Fruit fly (Drosophila melanogaster) whole organism, prepupa: ENCODE measurements around the gene Pep.

Source experiments
- CG10631 ChIP-seq: fragments of 200-800 bp; sonication (Bioruptor generic); optimal IDR thresholded peaks from 2 replicates; lab custom pipeline; 2016; ENCODE audit warnings: missing biosample characterization, missing genetic modification characterization
- CG11294 ChIP-seq: fragments of 200-800 bp; sonication (Bioruptor generic); IDR thresholded peaks from 2 replicates; pipeline ENCODE4 v1.3.6; 2022; ENCODE audit warnings: missing biosample characterization, missing genetic modification characterization
- CG11762 ChIP-seq: fragments of 200-800 bp; sonication (Bioruptor generic); optimal IDR thresholded peaks from 3 replicates; lab custom pipeline; 2016; ENCODE audit warnings: missing biosample characterization, missing genetic modification characterization; ENCODE audit not compliant: insufficient read depth
- CG15336 ChIP-seq: fragments of 200-800 bp; sonication (Bioruptor generic); IDR thresholded peaks from 2 replicates; pipeline ENCODE4 v1.3.6; 2022; ENCODE audit warnings: missing biosample characterization, missing genetic modification characterization
- CG16779 ChIP-seq: fragments of 200-800 bp; sonication (Bioruptor generic); optimal IDR thresholded peaks from 3 replicates; lab custom pipeline; 2017; ENCODE audit warnings: missing biosample characterization, mild to moderate bottlenecking, missing genetic modification characterization
- CG34406 ChIP-seq: fragments of 200-800 bp; sonication (Bioruptor generic); optimal IDR thresholded peaks from 3 replicates; lab custom pipeline; 2016; ENCODE audit warnings: missing biosample characterization, missing genetic modification characterization
- CG6163 ChIP-seq: fragments of 200-800 bp; sonication (Bioruptor generic); IDR thresholded peaks from 3 replicates; pipeline ENCODE4 v1.3.6; 2022; ENCODE audit warnings: missing biosample characterization, missing genetic modification characterization
- CG6276 ChIP-seq: fragments of 200-800 bp; sonication (Bioruptor generic); optimal IDR thresholded peaks from 2 replicates; lab custom pipeline; 2017; ENCODE audit warnings: missing biosample characterization, mild to moderate bottlenecking, missing genetic modification characterization
- CG6792 ChIP-seq: fragments of 200-800 bp; sonication (Bioruptor generic); optimal IDR thresholded peaks from 3 replicates; lab custom pipeline; 2016; ENCODE audit warnings: missing biosample characterization, missing genetic modification characterization
- CG6854 ChIP-seq: fragments of 200-800 bp; sonication (Bioruptor generic); optimal IDR thresholded peaks from 2 replicates; lab custom pipeline; 2017; ENCODE audit warnings: missing biosample characterization, mild to moderate bottlenecking, missing genetic modification characterization
- CG8319 ChIP-seq: fragments of 200-800 bp; sonication (Bioruptor generic); optimal IDR thresholded peaks from 3 replicates; lab custom pipeline; 2016; ENCODE audit warnings: missing biosample characterization, missing genetic modification characterization
- CG8632 ChIP-seq: fragments of 200-800 bp; sonication (Bioruptor generic); optimal IDR thresholded peaks from 3 replicates; lab custom pipeline; 2016; ENCODE audit warnings: missing biosample characterization, missing genetic modification characterization
- Eip75B ChIP-seq: fragments of 200-800 bp; sonication (Bioruptor generic); optimal IDR thresholded peaks from 3 replicates; lab custom pipeline; 2016; ENCODE audit warnings: missing biosample characterization, missing genetic modification characterization
- Eip78C ChIP-seq: fragments of 200-800 bp; sonication (Bioruptor generic); peaks from one replicate; lab custom pipeline; 2016; ENCODE audit warnings: missing biosample characterization, missing genetic modification characterization
- Eip93F ChIP-seq: fragments of 200-800 bp; sonication (Bioruptor generic); optimal IDR thresholded peaks from 2 replicates; lab custom pipeline; 2016; ENCODE audit warnings: missing biosample characterization, mild to moderate bottlenecking, missing genetic modification characterization
- Ets21C ChIP-seq: fragments of 200-800 bp; sonication (Bioruptor generic); optimal IDR thresholded peaks from 3 replicates; lab custom pipeline; 2016; ENCODE audit warnings: missing biosample characterization, missing genetic modification characterization
- Gug ChIP-seq: fragments of 200-800 bp; sonication (Bioruptor generic); IDR thresholded peaks from 2 replicates; pipeline ENCODE4 v1.3.6; 2022; ENCODE audit warnings: missing biosample characterization, missing genetic modification characterization
- Hr38 ChIP-seq: sonication (Bioruptor generic); optimal IDR thresholded peaks from 2 replicates; lab custom pipeline; 2016; ENCODE audit warnings: missing biosample characterization, missing genetic modification characterization
- Lpt ChIP-seq: fragments of 200-800 bp; sonication (Bioruptor generic); optimal IDR thresholded peaks from 3 replicates; lab custom pipeline; 2016; ENCODE audit warnings: missing biosample characterization, missing genetic modification characterization
- Met ChIP-seq: fragments of 200-800 bp; sonication (Bioruptor generic); optimal IDR thresholded peaks from 3 replicates; lab custom pipeline; 2016; ENCODE audit warnings: missing biosample characterization, missing genetic modification characterization
- OdsH ChIP-seq: fragments of 200-800 bp; sonication (Bioruptor generic); optimal IDR thresholded peaks from 3 replicates; lab custom pipeline; 2016; ENCODE audit warnings: missing biosample characterization, missing genetic modification characterization
- Sox102F ChIP-seq: fragments of 200-800 bp; sonication (Bioruptor generic); optimal IDR thresholded peaks from 2 replicates; lab custom pipeline; 2016; ENCODE audit warnings: missing biosample characterization, mild to moderate bottlenecking, missing genetic modification characterization
- Sox14 ChIP-seq: fragments of 200-800 bp; sonication (Bioruptor generic); optimal IDR thresholded peaks from 3 replicates; lab custom pipeline; 2016; ENCODE audit warnings: missing biosample characterization, missing genetic modification characterization
- achi ChIP-seq: fragments of 200-800 bp; sonication (Bioruptor generic); optimal IDR thresholded peaks from 3 replicates; lab custom pipeline; 2016; ENCODE audit warnings: missing biosample characterization, missing genetic modification characterization
- acj6 ChIP-seq: fragments of 200-800 bp; sonication (Bioruptor generic); optimal IDR thresholded peaks from 3 replicates; lab custom pipeline; 2016; ENCODE audit warnings: missing biosample characterization, missing genetic modification characterization
- cyc ChIP-seq: fragments of 200-800 bp; sonication (Bioruptor generic); optimal IDR thresholded peaks from 3 replicates; lab custom pipeline; 2016; ENCODE audit warnings: missing biosample characterization, missing genetic modification characterization
- fd85E ChIP-seq: fragments of 200-800 bp; sonication (Bioruptor generic); optimal IDR thresholded peaks from 3 replicates; lab custom pipeline; 2016; ENCODE audit warnings: missing biosample characterization, missing genetic modification characterization
- fkh ChIP-seq: fragments of 200-800 bp; sonication (Bioruptor generic); optimal IDR thresholded peaks from 3 replicates; lab custom pipeline; 2017; ENCODE audit warnings: missing biosample characterization, mild to moderate bottlenecking, missing genetic modification characterization, moderate library complexity
- salr ChIP-seq, 2 experiments: fragments of 200-800 bp; sonication (Bioruptor generic); optimal IDR thresholded peaks; 3 replicates each; lab custom pipeline; 2016 to 2018; ENCODE audit warnings: missing biosample characterization in 2 of 2, missing genetic modification characterization in 2 of 2, mild to moderate bottlenecking in 1 of 2
- spab ChIP-seq: fragments of 200-800 bp; sonication (Bioruptor generic); optimal IDR thresholded peaks from 2 replicates; lab custom pipeline; 2017; ENCODE audit warnings: missing biosample characterization, mild to moderate bottlenecking, missing genetic modification characterization, missing genetic modification reagents
- ss ChIP-seq, 2 experiments: fragments of 200-800 bp; sonication (Bioruptor generic); optimal IDR thresholded peaks; 2 replicates in 1 of 2; 3 replicates in 1 of 2; lab custom pipeline; 2017 to 2018; ENCODE audit warnings: mild to moderate bottlenecking in 2 of 2, missing biosample characterization in 2 of 2, missing genetic modification characterization in 2 of 2, moderate library complexity in 1 of 2
- svp ChIP-seq: fragments of 200-800 bp; sonication (Bioruptor generic); peaks from one replicate; lab custom pipeline; 2016; ENCODE audit warnings: missing biosample characterization, missing genetic modification characterization
- vri ChIP-seq: fragments of 200-800 bp; sonication (Bioruptor generic); optimal IDR thresholded peaks from 3 replicates; lab custom pipeline; 2016; ENCODE audit warnings: missing biosample characterization, mild to moderate bottlenecking, missing genetic modification characterization

Pep gene

DNA sequence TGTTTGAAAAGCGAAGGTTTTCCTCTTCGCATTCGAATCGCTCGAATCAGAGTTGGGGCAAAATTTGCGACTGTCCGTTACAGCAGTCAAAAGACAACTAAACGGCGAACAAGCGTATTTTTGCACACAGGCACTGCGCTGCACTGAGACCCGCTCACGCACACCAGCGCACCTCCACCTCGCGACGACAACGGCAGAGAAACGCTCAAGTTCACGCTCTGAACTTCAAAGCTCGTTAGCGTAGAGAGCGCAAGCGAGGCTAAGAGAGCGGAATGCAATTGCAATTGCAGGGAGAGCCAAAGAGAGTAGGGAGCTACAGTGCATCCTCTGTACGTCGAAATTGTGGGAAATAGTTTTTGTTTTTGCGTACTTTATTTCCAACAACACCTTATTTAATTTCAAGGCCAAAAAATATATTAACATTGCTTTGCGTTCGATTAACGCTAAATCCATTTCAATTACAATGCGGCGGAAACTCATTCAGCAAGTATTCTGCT lies 25.6 kb downstream of the Pep start, which contains the start of gene Eip74EF (continued):
- TF ChIP-seq CG6792 (GFP tag; lab: Kevin White, UChicago) (peak; percentile 72), CG8632 (GFP tag; lab: Kevin White, UChicago) (peak; percentile 38), Eip93F (GFP tag; lab: Kevin White, UChicago) (peak; percentile 60), Eip75B (peak; percentile 77), Hr38 (GFP tag; lab: Kevin White, UChicago) (no peak), CG10631 (peak; percentile 31), CG6163 (GFP tag; lab: Robert Waterston, UW) (peak; percentile 86), Sox102F (peak; percentile 73), CG11762 (GFP tag; lab: Kevin White, UChicago) (peak; percentile 51), CG8319 (peak; percentile 22), spab (GFP tag; lab: Kevin White, UChicago) (peak; percentile 45), acj6 (GFP tag; lab: Kevin White, UChicago) (peak; percentile 66), OdsH (GFP tag; lab: Kevin White, UChicago) (peak; percentile 63), Ets21C (peak; percentile 67), Met (GFP tag; lab: Kevin White, UChicago) (peak; percentile 71), cyc (GFP tag; lab: Kevin White, UChicago) (peak; percentile 75), salr (GFP tag; optimal IDR thresholded peaks at IDR 0.05; lab: Kevin White, UChicago) (no peak), CG34406 (peak; percentile 40)

DNA sequence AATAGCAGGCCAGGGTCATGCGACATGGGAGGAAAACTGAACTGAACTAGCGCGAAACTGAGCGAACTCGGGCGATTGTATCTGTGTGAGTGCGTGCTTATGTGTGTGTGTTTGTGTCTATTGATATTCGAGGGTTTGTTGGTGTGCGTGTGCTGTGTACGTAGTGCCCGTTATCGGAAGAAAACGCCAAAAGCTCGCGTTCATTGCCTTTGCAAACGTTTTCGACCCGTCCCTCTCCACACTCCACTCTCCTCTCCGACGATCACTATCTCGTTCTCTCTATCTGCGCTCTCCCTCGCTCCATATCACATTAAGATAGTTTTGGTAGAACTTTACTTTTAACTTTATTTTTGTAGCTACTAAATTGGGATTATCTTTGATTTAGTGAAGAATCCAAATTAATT lies 28.0 kb downstream of the Pep start:
- TF ChIP-seq CG15336 (GFP tag; lab: Robert Waterston, UW) (no peak), fkh (GFP tag; lab: Kevin White, UChicago) (peak; percentile 82), CG11762 (GFP tag; lab: Kevin White, UChicago) (no peak), CG6276 (GFP tag; lab: Kevin White, UChicago) (no peak), CG34406 (no peak), OdsH (GFP tag; lab: Kevin White, UChicago) (no peak), CG6792 (GFP tag; lab: Kevin White, UChicago) (no peak)
- TF ChIP-seq, all 60 proteins: peak for 1

DNA sequence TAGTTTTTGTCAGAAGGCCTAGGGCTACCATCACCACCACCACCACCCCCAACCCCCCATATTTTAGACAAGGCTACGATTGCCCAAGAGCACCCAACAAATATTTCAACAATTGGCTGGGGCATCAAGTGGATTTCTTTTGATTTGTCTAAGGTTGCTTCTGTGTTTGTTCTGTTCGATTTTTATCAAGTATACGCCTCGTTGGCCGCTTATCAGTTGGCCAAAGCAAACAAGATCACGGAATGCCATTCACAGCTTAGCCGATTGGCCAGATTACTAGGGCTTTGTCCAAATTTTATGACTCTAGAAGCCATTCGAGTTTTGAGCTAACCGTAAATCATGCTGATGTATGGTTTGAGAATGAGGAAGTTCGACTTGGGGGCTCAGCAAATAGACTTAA lies 29.0 kb downstream of the Pep start:
- TF ChIP-seq fkh (GFP tag; lab: Kevin White, UChicago): peak; percentile 45
- no peak for TF ChIP-seq Sox14 (GFP tag; lab: Kevin White, UChicago)
- TF ChIP-seq ss (GFP tag; optimal IDR thresholded peaks at IDR 0.05; lab: Kevin White, UChicago): no peak

dm6 chr3L:17615286-17615685 lies 29.6 kb downstream of the Pep start:
- TF ChIP-seq CG6792 (GFP tag; lab: Kevin White, UChicago): no peak
- TF ChIP-seq Eip78C (GFP tag; lab: Kevin White, UChicago): no peak
- no peak for TF ChIP-seq Gug (GFP tag; lab: Robert Waterston, UW)
- TF ChIP-seq Lpt (GFP tag; lab: Kevin White, UChicago): no peak
- no peak for TF ChIP-seq fd85E
- no peak for TF ChIP-seq CG16779 (tag; lab: Kevin White, UChicago)
- TF ChIP-seq CG11294 (GFP tag; lab: Robert Waterston, UW): no peak

DNA sequence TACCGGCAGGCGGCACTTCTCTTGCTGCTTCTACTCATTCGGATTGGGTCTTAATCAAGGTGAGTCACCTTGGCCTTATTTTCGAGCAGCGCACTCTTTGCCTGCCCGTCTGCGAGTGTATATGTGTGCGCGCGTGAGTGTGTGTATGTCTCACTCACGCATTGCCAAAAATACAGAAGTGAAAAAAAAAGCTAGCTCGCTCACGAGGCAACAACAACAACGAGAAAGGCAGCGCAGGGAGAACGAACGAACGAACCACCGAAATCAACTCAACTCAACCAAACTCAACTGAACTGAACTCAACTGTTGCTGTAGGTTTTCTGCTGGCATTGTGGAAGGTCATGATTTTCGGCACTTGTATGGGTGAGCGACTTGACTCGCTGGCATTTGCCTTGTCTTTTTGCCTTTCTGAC lies 30.9 kb downstream of the Pep start:
- TF ChIP-seq CG6792 (GFP tag; lab: Kevin White, UChicago) (no peak), svp (GFP tag; lab: Kevin White, UChicago) (peak; percentile 80), achi (GFP tag; lab: Kevin White, UChicago) (no peak), CG6854 (GFP tag; lab: Kevin White, UChicago) (peak; percentile 51), vri (GFP tag; lab: Kevin White, UChicago) (peak; percentile 52), Eip75B (peak; percentile 46), CG34406 (no peak)
